Worm (Caenorhabditis elegans): Measurements from ENCODE around the gene sra-31.

Gene sra-31

DNA sequence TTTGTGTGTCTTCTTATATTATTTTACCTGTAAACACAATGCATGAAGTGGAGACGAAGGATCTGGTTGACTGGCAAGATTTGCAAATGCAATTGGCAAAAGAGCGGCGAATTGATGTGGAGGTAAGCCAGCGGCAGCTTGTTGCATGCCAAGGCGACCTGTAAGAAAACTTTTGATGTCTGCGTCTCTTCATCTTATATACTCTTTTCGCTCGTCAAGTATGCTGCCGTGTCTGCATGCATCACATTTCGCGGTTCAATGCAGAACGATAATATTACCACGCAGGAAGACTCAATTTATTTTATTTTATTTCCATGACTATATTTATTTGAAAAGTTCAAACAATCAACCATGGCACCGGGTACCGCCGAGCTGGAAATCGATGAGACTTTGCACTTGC is 22.7 kb upstream of the sra-31 start, which contains the start of gene vps-33.2 (continued):
- no peak for TF ChIP-seq isw-1 (GFP tag; IDR thresholded peaks at IDR 0.05)
- no peak for TF ChIP-seq unc-62 (GFP tag; optimal IDR thresholded peaks at IDR 0.05)
- no peak for TF ChIP-seq alr-1 (tag; optimal IDR thresholded peaks at IDR 0.05; ENCODE audit: borderline replicate concordance)
- TF ChIP-seq zag-1 (tag; optimal IDR thresholded peaks at IDR 0.05): no peak
- peak; percentile 25 for TF ChIP-seq pag-3 (tag; optimal IDR thresholded peaks at IDR 0.05; ENCODE audit: borderline replicate concordance, insufficient read depth)
- TF ChIP-seq efl-1 (optimal IDR thresholded peaks at IDR 0.05): peak; percentile 61 to 71
- TF ChIP-seq efl-1 (GFP tag; optimal IDR thresholded peaks at IDR 0.05 in 1 of 2): peak; percentile 60 to 95
- TF ChIP-seq nhr-85 (tag): peak; percentile 57
- peak; percentile 23 to 62 (median 60) for TF ChIP-seq dpl-1 (GFP tag; optimal IDR thresholded peaks at IDR 0.05)
- TF ChIP-seq blmp-1 (tag; optimal IDR thresholded peaks at IDR 0.05): peak; percentile 4
- TF ChIP-seq hpl-2 (GFP tag; optimal IDR thresholded peaks at IDR 0.05): no peak
- no peak for TF ChIP-seq aly-2 (tag; optimal IDR thresholded peaks at IDR 0.05)
- TF ChIP-seq nhr-77 (tag; optimal IDR thresholded peaks at IDR 0.05): no peak
- TF ChIP-seq lin-15B (tag; optimal IDR thresholded peaks at IDR 0.05): no peak
- TF ChIP-seq unc-86 (tag; optimal IDR thresholded peaks at IDR 0.05): peak; percentile 40
- no peak for TF ChIP-seq sptf-1 (tag; optimal IDR thresholded peaks at IDR 0.05)
- TF ChIP-seq lin-14 (GFP tag; optimal IDR thresholded peaks at IDR 0.05): peak; percentile 35
- no peak for TF ChIP-seq lin-13 (GFP tag; optimal IDR thresholded peaks at IDR 0.05)
- no peak for TF ChIP-seq ama-1 (optimal IDR thresholded peaks at IDR 0.05)
- no peak for TF ChIP-seq aha-1 (tag; optimal IDR thresholded peaks at IDR 0.05)
- TF ChIP-seq xbp-1 (tag; optimal IDR thresholded peaks at IDR 0.05): peak; percentile 33
- no peak for TF ChIP-seq ceh-90 (tag; optimal IDR thresholded peaks at IDR 0.05)
- TF ChIP-seq ets-5 (GFP tag; IDR thresholded peaks at IDR 0.05): no peak
- TF ChIP-seq F16B12.6 (tag; optimal IDR thresholded peaks at IDR 0.05): peak; percentile 95
- TF ChIP-seq irx-1 (tag; optimal IDR thresholded peaks at IDR 0.05): peak; percentile 8
- TF ChIP-seq nhr-20 (tag; optimal IDR thresholded peaks at IDR 0.05): peak; percentile 57
- no peak for TF ChIP-seq snpc-4 (tag; optimal IDR thresholded peaks at IDR 0.05)
- peak; percentile 68 for TF ChIP-seq rnt-1 (tag; optimal IDR thresholded peaks at IDR 0.05)
- no peak for TF ChIP-seq skn-1 (tag; optimal IDR thresholded peaks at IDR 0.05)
- TF ChIP-seq nhr-12 (tag; optimal IDR thresholded peaks at IDR 0.05): no peak
- no peak for TF ChIP-seq grh-1 (GFP tag; IDR thresholded peaks at IDR 0.05)
- TF ChIP-seq nhr-90 (tag; optimal IDR thresholded peaks at IDR 0.05; ENCODE audit: poor library complexity): peak; percentile 0
- TF ChIP-seq lin-35 (GFP tag; optimal IDR thresholded peaks at IDR 0.05): peak; percentile 42 to 71
- TF ChIP-seq fkh-8 (tag; optimal IDR thresholded peaks at IDR 0.05): no peak
- no peak for TF ChIP-seq nhr-11 (tag; optimal IDR thresholded peaks at IDR 0.05)
- no peak for TF ChIP-seq lin-39 (tag; optimal IDR thresholded peaks at IDR 0.05)
- peak; percentile 68 for TF ChIP-seq nhr-71 (tag; optimal IDR thresholded peaks at IDR 0.05)
- TF ChIP-seq tbx-2 (tag; optimal IDR thresholded peaks at IDR 0.05): peak; percentile 63
- peak in 2 of 3 experiments; percentile 6 to 32 for TF ChIP-seq ceh-82 (tag; optimal IDR thresholded peaks at IDR 0.05)
- peak in 1 of 2 experiments; percentile 58 for TF ChIP-seq mdl-1 (tag; optimal IDR thresholded peaks at IDR 0.05)
- peak; percentile 66 for TF ChIP-seq nhr-47 (tag; optimal IDR thresholded peaks at IDR 0.05)
- TF ChIP-seq efl-3 (GFP tag; optimal IDR thresholded peaks at IDR 0.05): no peak
- no peak for TF ChIP-seq egl-13 (tag; optimal IDR thresholded peaks at IDR 0.05)

DNA sequence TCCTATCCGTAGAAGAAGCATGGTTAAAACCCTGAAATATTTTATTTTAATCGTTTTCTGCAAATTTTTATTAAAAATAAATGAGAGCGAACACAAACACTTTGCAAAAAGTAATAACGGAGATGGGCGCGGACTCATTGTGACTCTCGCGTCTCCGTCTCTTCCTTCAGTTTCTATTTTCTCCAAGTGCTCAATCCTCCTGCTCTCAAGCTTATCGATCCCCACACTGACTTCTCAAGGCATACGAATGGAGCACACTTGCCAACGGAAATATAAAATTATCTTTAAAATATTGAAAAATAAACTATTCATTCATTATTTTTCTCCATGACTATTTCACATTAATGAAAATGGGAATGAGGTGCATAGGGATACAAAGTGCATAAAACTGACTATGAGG is 19.8 kb upstream of the sra-31 start, which contains the start of gene dnj-8:
TSS of gene dnj-8 (minus strand) at position 31 of the 400 bp plus-strand sequence.
- TF ChIP-seq ceh-8 (GFP tag; optimal IDR thresholded peaks at IDR 0.05) (no peak), unc-30 (tag; optimal IDR thresholded peaks at IDR 0.05) (no peak), fkh-8 (tag; optimal IDR thresholded peaks at IDR 0.05) (peak; percentile 1), unc-98 (GFP tag; IDR thresholded peaks at IDR 0.05) (no peak), elt-3 (tag; optimal IDR thresholded peaks at IDR 0.05) (no peak), lin-14 (GFP tag; optimal IDR thresholded peaks at IDR 0.05) (peak; percentile 60), ceh-82 (tag; optimal IDR thresholded peaks at IDR 0.05) (peak in 1 of 3 experiments; percentile 11), lsy-2 (tag; optimal IDR thresholded peaks at IDR 0.05) (peak in 1 of 2 experiments; percentile 15), elt-2 (tag; optimal IDR thresholded peaks at IDR 0.05) (no peak), rnt-1 (tag; optimal IDR thresholded peaks at IDR 0.05) (no peak), sup-37 (GFP tag; optimal IDR thresholded peaks at IDR 0.05) (no peak), efl-1 (optimal IDR thresholded peaks at IDR 0.05) (peak; percentile 2 to 10), efl-1 (GFP tag; optimal IDR thresholded peaks at IDR 0.05 in 1 of 2) (peak in 1 of 2 experiments; percentile 12), mef-2 (tag; optimal IDR thresholded peaks at IDR 0.05) (no peak), egl-13 (tag; optimal IDR thresholded peaks at IDR 0.05) (no peak), unc-62 (GFP tag; optimal IDR thresholded peaks at IDR 0.05) (no peak), sox-4 (tag; optimal IDR thresholded peaks at IDR 0.05) (no peak), nhr-28 (tag; optimal IDR thresholded peaks at IDR 0.05) (no peak), zag-1 (tag; optimal IDR thresholded peaks at IDR 0.05) (no peak), skn-1 (tag; optimal IDR thresholded peaks at IDR 0.05) (no peak), unc-86 (tag; optimal IDR thresholded peaks at IDR 0.05) (no peak), dpl-1 (GFP tag; optimal IDR thresholded peaks at IDR 0.05) (peak in 1 of 3 experiments; percentile 21)

Data from whole organism, L1 larva.